Worm (Caenorhabditis elegans) whole organism, L1 larva: ENCODE measurements around the gene gen-1.

ENCODE experiments used
- C04F5.9 ChIP-seq: sonication (generic microtip); optimal IDR thresholded peaks from 2 replicates; lab custom pipeline; 2016; ENCODE audit warnings: missing genetic modification characterization, missing compliant biosample characterization
- C16A3.4 ChIP-seq: fragments of 150-350 bp; optimal IDR thresholded peaks from 2 replicates; lab custom pipeline; 2014; ENCODE audit warnings: missing biosample characterization, missing genetic modification characterization
- blmp-1 ChIP-seq: fragments of 150-350 bp; optimal IDR thresholded peaks from 2 replicates; lab custom pipeline; 2014; ENCODE audit warnings: missing biosample characterization, missing genetic modification characterization
- ceh-63 ChIP-seq: fragments of 200-800 bp; sonication (Bioruptor generic); optimal IDR thresholded peaks from 2 replicates; lab custom pipeline; 2018; ENCODE audit warnings: mild to moderate bottlenecking, missing genetic modification characterization, missing compliant biosample characterization
- ceh-8 ChIP-seq: fragments of 200-800 bp; sonication (Bioruptor generic); optimal IDR thresholded peaks from 2 replicates; lab custom pipeline; 2018; ENCODE audit warnings: mild to moderate bottlenecking, missing genetic modification characterization, moderate library complexity, missing compliant biosample characterization
- dpl-1 ChIP-seq, 3 experiments: fragments of 150-350 bp in 2 of 3; sonication (generic microtip) in 1 of 3; optimal IDR thresholded peaks; 2 replicates each; lab custom pipeline; 2014 to 2017; ENCODE audit warnings: missing biosample characterization in 3 of 3, missing genetic modification characterization in 3 of 3, missing genetic modification reagents in 3 of 3
- efl-1 ChIP-seq, 4 experiments: fragments of 150-350 bp; optimal IDR thresholded peaks in 3 of 4; peaks in 1 of 4; 1 replicate in 1 of 4; 2 replicates in 3 of 4; lab custom pipeline; 2014; ENCODE audit warnings: missing biosample characterization in 2 of 4, missing genetic modification characterization in 2 of 4, missing genetic modification reagents in 2 of 4
- egl-13 ChIP-seq: sonication (generic microtip); optimal IDR thresholded peaks from 2 replicates; lab custom pipeline; 2016; ENCODE audit warnings: missing genotype, missing genetic modification reagents, missing genetic modification characterization, missing compliant biosample characterization
- egl-27 ChIP-seq, 2 experiments: fragments of 150-350 bp in 1 of 2; sonication (generic microtip); optimal IDR thresholded peaks; 3 replicates each; lab custom pipeline; 2017 to 2018; ENCODE audit warnings: missing biosample characterization in 2 of 2, missing genetic modification characterization in 2 of 2, missing genetic modification reagents in 2 of 2
- elt-2 ChIP-seq: sonication (generic microtip); optimal IDR thresholded peaks from 2 replicates; lab custom pipeline; 2016; ENCODE audit warnings: missing genetic modification characterization, mild to moderate bottlenecking, inconsistent platforms, missing compliant biosample characterization, missing genetic modification reagents
- elt-3 ChIP-seq, 6 experiments: fragments of 150-350 bp in 1 of 6; sonication (generic microtip); optimal IDR thresholded peaks; 2 replicates each; lab custom pipeline; 2017 to 2018; ENCODE audit warnings: missing biosample characterization in 6 of 6, missing genetic modification characterization in 6 of 6, inconsistent platforms in 1 of 6
- ets-5 ChIP-seq: fragments of 200-800 bp; sonication (Bioruptor generic); IDR thresholded peaks from 2 replicates; pipeline ENCODE4 v1.3.6; 2022; ENCODE audit warnings: missing genetic modification characterization, missing compliant biosample characterization
- fkh-4 ChIP-seq: sonication (generic microtip); optimal IDR thresholded peaks from 2 replicates; lab custom pipeline; 2016; ENCODE audit warnings: missing compliant biosample characterization, missing genetic modification characterization, borderline replicate concordance
- hlh-4 ChIP-seq: sonication (generic microtip); optimal IDR thresholded peaks from 2 replicates; lab custom pipeline; 2016; ENCODE audit warnings: mild to moderate bottlenecking, missing genetic modification characterization, missing compliant biosample characterization
- irx-1 ChIP-seq: sonication (generic microtip); optimal IDR thresholded peaks from 2 replicates; lab custom pipeline; 2016; ENCODE audit warnings: missing genetic modification characterization, missing compliant biosample characterization
- isw-1 ChIP-seq: fragments of 200-800 bp; sonication (Bioruptor generic); IDR thresholded peaks from 2 replicates; pipeline ENCODE4 v1.3.6; 2022; ENCODE audit warnings: missing genetic modification characterization, missing compliant biosample characterization
- lin-13 ChIP-seq: fragments of 150-350 bp; optimal IDR thresholded peaks from 2 replicates; lab custom pipeline; 2014; ENCODE audit warnings: missing biosample characterization, missing genetic modification reagents, missing genetic modification characterization
- lin-14 ChIP-seq: fragments of 200-800 bp; sonication (Bioruptor generic); optimal IDR thresholded peaks from 2 replicates; lab custom pipeline; 2018; ENCODE audit warnings: mild to moderate bottlenecking, missing genetic modification characterization, moderate library complexity, missing compliant biosample characterization
- lin-35 ChIP-seq, 2 experiments: fragments of 150-350 bp; optimal IDR thresholded peaks; 2 replicates each; lab custom pipeline; 2014; ENCODE audit warnings: missing biosample characterization in 2 of 2, missing genetic modification characterization in 2 of 2, missing genetic modification reagents in 2 of 2
- lsy-2 ChIP-seq, 2 experiments: fragments of 150-350 bp; optimal IDR thresholded peaks; 2 replicates each; lab custom pipeline; 2014; ENCODE audit warnings: missing biosample characterization in 2 of 2, missing genetic modification characterization in 2 of 2
- nhr-11 ChIP-seq: fragments of 150-350 bp; optimal IDR thresholded peaks from 2 replicates; lab custom pipeline; 2014; ENCODE audit warnings: missing biosample characterization, missing genetic modification characterization
- nhr-237 ChIP-seq: fragments of 150-350 bp; optimal IDR thresholded peaks from 2 replicates; lab custom pipeline; 2014; ENCODE audit warnings: missing biosample characterization, missing genetic modification characterization
- nhr-28 ChIP-seq: fragments of 150-350 bp; optimal IDR thresholded peaks from 2 replicates; lab custom pipeline; 2014; ENCODE audit warnings: missing biosample characterization, missing genetic modification characterization
- nhr-71 ChIP-seq: sonication (generic microtip); optimal IDR thresholded peaks from 2 replicates; lab custom pipeline; 2016; ENCODE audit warnings: mild to moderate bottlenecking, missing genetic modification characterization, moderate library complexity, missing compliant biosample characterization
- nhr-76 ChIP-seq: sonication (generic microtip); optimal IDR thresholded peaks from 2 replicates; lab custom pipeline; 2017; ENCODE audit warnings: missing biosample characterization, missing genetic modification characterization
- nhr-85 ChIP-seq: sonication (generic microtip); peaks from one replicate; lab custom pipeline; 2016; ENCODE audit warnings: missing genetic modification characterization, inconsistent platforms, missing compliant biosample characterization
- pag-3 ChIP-seq: sonication (generic microtip); optimal IDR thresholded peaks from 2 replicates; lab custom pipeline; 2017; ENCODE audit warnings: missing genetic modification characterization, mild to moderate bottlenecking, missing compliant biosample characterization, antibody characterized with exemption, borderline replicate concordance; ENCODE audit not compliant: insufficient read depth
- pax-3 ChIP-seq: fragments of 200-800 bp; sonication (Bioruptor generic); optimal IDR thresholded peaks from 2 replicates; lab custom pipeline; 2018; ENCODE audit warnings: mild to moderate bottlenecking, missing genetic modification characterization, moderate library complexity, missing compliant biosample characterization
- rnt-1 ChIP-seq: sonication (generic microtip); optimal IDR thresholded peaks from 2 replicates; lab custom pipeline; 2016; ENCODE audit warnings: mild to moderate bottlenecking, missing genetic modification characterization, moderate library complexity, missing compliant biosample characterization
- skn-1 ChIP-seq: fragments of 150-350 bp; optimal IDR thresholded peaks from 2 replicates; lab custom pipeline; 2014; ENCODE audit warnings: missing biosample characterization, missing genetic modification characterization
- swsn-7 ChIP-seq: sonication (generic microtip); optimal IDR thresholded peaks from 2 replicates; lab custom pipeline; 2016; ENCODE audit warnings: missing genetic modification characterization, missing compliant biosample characterization
- unc-130 ChIP-seq: fragments of 150-350 bp; optimal IDR thresholded peaks from 2 replicates; lab custom pipeline; 2017; ENCODE audit warnings: missing biosample characterization, missing genetic modification characterization, inconsistent platforms
- unc-30 ChIP-seq: sonication (generic microtip); optimal IDR thresholded peaks from 2 replicates; lab custom pipeline; 2017; ENCODE audit warnings: missing biosample characterization, missing genetic modification characterization
- unc-62 ChIP-seq: fragments of 150-350 bp; optimal IDR thresholded peaks from 2 replicates; lab custom pipeline; 2014; ENCODE audit warnings: missing biosample characterization, missing genetic modification reagents, missing genetic modification characterization
- unc-86 ChIP-seq: sonication (generic microtip); optimal IDR thresholded peaks from 2 replicates; lab custom pipeline; 2016; ENCODE audit warnings: missing genetic modification characterization, missing compliant biosample characterization
- unc-98 ChIP-seq: fragments of 200-800 bp; sonication (Bioruptor generic); IDR thresholded peaks from 2 replicates; pipeline ENCODE4 v1.3.6; 2022; ENCODE audit warnings: missing genetic modification characterization, missing compliant biosample characterization
- zag-1 ChIP-seq: fragments of 150-350 bp; optimal IDR thresholded peaks from 2 replicates; lab custom pipeline; 2014; ENCODE audit warnings: missing biosample characterization, missing genetic modification characterization

Gene gen-1

ce11 chrIII:6254737-6255136, 6.8 kb upstream of the gen-1 start, which contains the start of gene srg-8:
Gene srg-8, minus strand, starts transcription at chrIII:6254837.
- TF ChIP-seq swsn-7 (tag; lab: Kevin White, UChicago) = no peak
- TF ChIP-seq C16A3.4 (tag; lab: Kevin White, UChicago) = no peak
- no peak for TF ChIP-seq elt-3 (tag; optimal IDR thresholded peaks at IDR 0.05; lab: Kevin White, UChicago)
- no peak for TF ChIP-seq efl-1 (optimal IDR thresholded peaks at IDR 0.05; lab: Kevin White, UChicago)
- no peak for TF ChIP-seq efl-1 (GFP tag; optimal IDR thresholded peaks at IDR 0.05 in 1 of 2; lab: Kevin White, UChicago)
- no peak for TF ChIP-seq nhr-11 (tag; lab: Kevin White, UChicago)
- TF ChIP-seq ets-5 (GFP tag; lab: Robert Waterston, UW) = no peak
- TF ChIP-seq pag-3 (tag; lab: Kevin White, UChicago) = no peak

DNA sequence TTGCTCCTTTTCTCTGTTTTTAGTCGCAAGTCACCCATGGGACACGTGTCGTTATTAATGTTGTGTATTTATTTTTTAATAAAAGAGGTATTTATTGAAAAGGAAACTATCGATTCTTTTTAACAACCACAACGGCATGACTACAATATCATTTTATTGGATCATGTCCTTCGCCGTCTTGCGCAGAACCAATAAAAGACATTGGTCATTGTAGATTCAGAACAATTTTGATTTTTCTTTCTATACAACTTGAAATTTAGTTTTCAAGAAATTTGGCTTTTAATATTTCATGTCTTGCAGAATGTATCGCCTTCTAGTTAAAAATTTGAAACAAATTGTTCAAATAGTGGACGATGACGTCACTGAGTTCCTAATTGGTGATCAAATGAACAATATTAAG, 3.6 kb upstream of the gen-1 start, which contains the start of gene amdh-1:
TSS of gene amdh-1 (plus strand) at position 301 of the 400 bp plus-strand sequence.
- TF ChIP-seq nhr-237 (tag; lab: Kevin White, UChicago) = no peak

DNA sequence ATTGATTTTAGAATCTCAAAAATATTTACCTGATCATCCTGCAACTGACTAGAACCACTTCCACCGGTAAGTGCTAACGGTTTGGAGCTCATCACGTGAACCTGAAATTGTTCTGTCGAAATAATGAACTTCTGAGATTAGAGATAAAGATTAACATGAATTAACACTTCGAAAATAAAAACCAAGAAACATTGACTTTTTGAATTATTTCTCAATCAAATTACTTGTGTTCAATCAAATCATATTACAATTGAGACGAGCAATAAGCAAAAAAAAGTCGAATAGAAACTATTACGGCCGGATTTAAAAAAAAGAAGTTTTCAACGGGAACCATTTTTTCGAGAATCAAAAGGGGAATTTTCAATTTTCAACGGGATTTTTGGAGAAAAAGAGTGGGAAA, 2.2 kb downstream of the gen-1 start, which contains the start of gene bcas-2:
TSS of gene bcas-2 (minus strand) at position 101 of the 400 bp plus-strand sequence.
- TF ChIP-seq unc-130 (tag; lab: Kevin White, UChicago) (no peak), fkh-4 (tag; lab: Kevin White, UChicago) (no peak), nhr-85 (tag; lab: Kevin White, UChicago) (no peak), rnt-1 (tag; lab: Kevin White, UChicago) (no peak)

DNA sequence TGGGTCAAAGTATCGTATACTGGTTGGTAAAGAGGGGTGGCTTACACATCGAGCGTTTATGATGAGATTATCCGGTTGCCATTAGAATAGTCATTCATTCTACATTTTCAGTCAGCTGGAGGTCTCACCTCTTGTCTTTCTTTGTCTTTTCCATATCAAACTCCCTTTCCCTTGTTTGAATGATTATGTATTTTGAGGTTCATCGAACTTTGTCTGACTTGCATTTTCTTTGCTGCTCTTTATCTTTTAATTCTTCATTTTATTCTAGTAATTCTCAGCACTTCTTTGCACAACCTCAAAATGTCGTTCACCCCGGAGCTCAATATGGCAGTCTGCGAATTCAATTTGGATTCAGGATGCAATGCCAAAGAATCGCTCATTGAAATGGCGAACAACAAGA, 7.4 kb downstream of the gen-1 start, which contains the start of gene T12A2.3:
TSS of gene T12A2.3 (plus strand) at position 301 of the 400 bp plus-strand sequence.
- TF ChIP-seq C04F5.9 (no peak), unc-62 (GFP tag; lab: Kevin White, UChicago) (no peak), dpl-1 (GFP tag; optimal IDR thresholded peaks at IDR 0.05; lab: Kevin White, UChicago) (no peak), efl-1 (optimal IDR thresholded peaks at IDR 0.05; lab: Kevin White, UChicago) (no peak), efl-1 (GFP tag; optimal IDR thresholded peaks at IDR 0.05 in 1 of 2; lab: Kevin White, UChicago) (no peak), irx-1 (tag; lab: Kevin White, UChicago) (no peak), nhr-71 (tag; lab: Kevin White, UChicago) (no peak), isw-1 (no peak), lin-35 (GFP tag; optimal IDR thresholded peaks at IDR 0.05; lab: Kevin White, UChicago) (no peak), egl-13 (tag; lab: Kevin White, UChicago) (no peak), elt-3 (tag; optimal IDR thresholded peaks at IDR 0.05; lab: Kevin White, UChicago) (no peak), hlh-4 (tag; lab: Kevin White, UChicago) (no peak), skn-1 (tag; lab: Kevin White, UChicago) (no peak), lin-13 (GFP tag; lab: Kevin White, UChicago) (no peak), nhr-28 (no peak)

ce11 chrIII:6236649-6237048, 11.3 kb downstream of the gen-1 start, which contains the start of gene T12A2.21:
Gene T12A2.21, minus strand, starts transcription at chrIII:6236749.
- no peak for TF ChIP-seq fkh-4 (tag; lab: Kevin White, UChicago)
- TF ChIP-seq elt-2 = no peak
- no peak for TF ChIP-seq efl-1 (optimal IDR thresholded peaks at IDR 0.05; lab: Kevin White, UChicago)
- TF ChIP-seq efl-1 (GFP tag; optimal IDR thresholded peaks at IDR 0.05 in 1 of 2; lab: Kevin White, UChicago) = no peak
- TF ChIP-seq unc-98 (GFP tag; lab: Robert Waterston, UW) = no peak
- no peak for TF ChIP-seq zag-1
- TF ChIP-seq nhr-71 (tag; lab: Kevin White, UChicago) = no peak
- TF ChIP-seq nhr-76 (tag; lab: Kevin White, UChicago) = no peak
- no peak for TF ChIP-seq unc-86 (tag; lab: Kevin White, UChicago)
- no peak for TF ChIP-seq ceh-8 (GFP tag; lab: Kevin White, UChicago)
- TF ChIP-seq unc-30 (tag; lab: Kevin White, UChicago) = no peak
- no peak for TF ChIP-seq lsy-2 (tag; optimal IDR thresholded peaks at IDR 0.05; lab: Kevin White, UChicago)
- TF ChIP-seq ceh-63 (GFP tag; lab: Kevin White, UChicago) = no peak
- no peak for TF ChIP-seq pax-3 (tag; lab: Kevin White, UChicago)
- TF ChIP-seq egl-27 (tag; optimal IDR thresholded peaks at IDR 0.05; lab: Kevin White, UChicago) = no peak
- no peak for TF ChIP-seq blmp-1 (tag; lab: Kevin White, UChicago)
- TF ChIP-seq lin-14 (GFP tag; lab: Kevin White, UChicago) = no peak
- no peak for TF ChIP-seq hlh-4 (tag; lab: Kevin White, UChicago)
